Worm (Caenorhabditis elegans): ENCODE results near the gene T05A7.1.

T05A7.1 gene

DNA sequence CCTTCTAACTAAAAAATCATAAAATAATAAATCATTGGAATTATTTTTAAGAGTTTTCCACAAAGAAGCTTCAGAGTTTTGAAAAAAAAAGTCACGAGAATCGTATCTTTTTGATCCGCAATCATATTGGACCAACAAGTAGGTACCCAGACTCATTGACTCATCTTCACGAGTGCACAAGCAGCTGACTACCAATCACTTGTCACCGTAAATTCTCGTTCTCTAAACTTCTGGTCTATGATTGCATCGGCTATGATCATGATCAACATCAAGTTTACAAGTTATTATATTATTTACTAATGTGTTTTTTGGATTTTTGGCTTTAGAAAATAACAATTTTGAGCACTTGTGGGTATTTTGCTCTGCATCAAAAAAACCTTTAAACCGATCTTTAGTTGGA lies 1.8 kb upstream of the T05A7.1 start:
- TF ChIP-seq F23B12.7 (tag; optimal IDR thresholded peaks at IDR 0.05; ENCODE audit: insufficient read depth) = no peak
- no peak for TF ChIP-seq let-607 (tag; optimal IDR thresholded peaks at IDR 0.05)

ce11 chrII:4681391-4681790 lies 3.4 kb downstream of the T05A7.1 start, which contains the start of gene T05A7.7:
Gene T05A7.7, minus strand, starts transcription at chrII:4681491.
- TF ChIP-seq unc-130 (GFP tag; optimal IDR thresholded peaks at IDR 0.05) (no peak), Y67H2A.10 (GFP tag; conservative IDR thresholded peaks at IDR 0.05) (no peak), F55B11.4 (tag; optimal IDR thresholded peaks at IDR 0.05; ENCODE audit: borderline replicate concordance, insufficient read depth) (no peak), hmg-20 (GFP tag; IDR thresholded peaks at IDR 0.05) (no peak), him-1 (tag; optimal IDR thresholded peaks at IDR 0.05) (no peak), efl-1 (GFP tag; optimal IDR thresholded peaks at IDR 0.05) (no peak), lag-1 (GFP tag; IDR thresholded peaks at IDR 0.05) (no peak), tbx-9 (tag; optimal IDR thresholded peaks at IDR 0.05; ENCODE audit: borderline replicate concordance) (no peak), ceh-79 (tag; optimal IDR thresholded peaks at IDR 0.05) (no peak), F52B5.7 (tag; optimal IDR thresholded peaks at IDR 0.05) (no peak)

DNA sequence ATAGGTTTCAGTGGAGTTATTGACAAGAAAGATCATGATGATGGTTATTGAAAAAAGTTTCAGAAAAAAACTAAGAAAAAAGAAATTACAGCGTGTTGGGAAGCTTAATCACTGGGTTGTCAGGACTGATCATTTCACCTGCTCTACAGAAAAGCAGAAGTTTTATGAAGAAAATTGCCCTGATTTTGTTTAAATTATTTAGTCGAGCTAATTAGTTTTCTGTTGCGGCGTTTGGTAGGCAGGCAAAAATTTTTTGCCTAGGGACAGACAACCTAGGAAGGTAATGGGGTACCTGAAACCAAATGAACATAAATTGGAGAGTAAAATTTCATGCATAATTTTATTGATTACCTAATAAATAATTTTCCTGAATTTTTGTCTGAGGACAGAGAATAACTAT lies 5.7 kb downstream of the T05A7.1 start, which contains the start of gene sre-40:
TSS of gene sre-40 (minus strand) at position 101 of the 400 bp plus-strand sequence.
- TF ChIP-seq nfyb-1 (GFP tag; IDR thresholded peaks at IDR 0.05) = no peak
- no peak for TF ChIP-seq snpc-1.1 (tag; optimal IDR thresholded peaks at IDR 0.05; ENCODE audit: insufficient read depth)
- TF ChIP-seq hmg-1.2 (GFP tag; IDR thresholded peaks at IDR 0.05) = no peak
- TF ChIP-seq T26A5.8 (tag; optimal IDR thresholded peaks at IDR 0.05) = no peak
- no peak for TF ChIP-seq ceh-79 (tag; optimal IDR thresholded peaks at IDR 0.05)
- no peak for TF ChIP-seq T07F8.4 (tag; optimal IDR thresholded peaks at IDR 0.05)
- TF ChIP-seq bed-2 (GFP tag; IDR thresholded peaks at IDR 0.05) = no peak
- no peak for TF ChIP-seq unc-130 (GFP tag; optimal IDR thresholded peaks at IDR 0.05)
- no peak for TF ChIP-seq hlh-26 (GFP tag; conservative IDR thresholded peaks at IDR 0.05)
- TF ChIP-seq chd-7 (tag; optimal IDR thresholded peaks at IDR 0.05) = no peak
- TF ChIP-seq Y67H2A.10 (GFP tag; conservative IDR thresholded peaks at IDR 0.05) = no peak
- no peak for TF ChIP-seq nfya-2 (GFP tag; IDR thresholded peaks at IDR 0.05)
- no peak for TF ChIP-seq mes-4 (tag; optimal IDR thresholded peaks at IDR 0.05)
- TF ChIP-seq nhr-80 (tag; optimal IDR thresholded peaks at IDR 0.05) = no peak
- TF ChIP-seq lin-40 (tag; optimal IDR thresholded peaks at IDR 0.05) = no peak
- no peak for TF ChIP-seq F52B5.7 (tag; optimal IDR thresholded peaks at IDR 0.05)
- no peak for TF ChIP-seq lsl-1 (GFP tag; optimal IDR thresholded peaks at IDR 0.05)
- no peak for TF ChIP-seq attf-6 (GFP tag; IDR thresholded peaks at IDR 0.05)

DNA sequence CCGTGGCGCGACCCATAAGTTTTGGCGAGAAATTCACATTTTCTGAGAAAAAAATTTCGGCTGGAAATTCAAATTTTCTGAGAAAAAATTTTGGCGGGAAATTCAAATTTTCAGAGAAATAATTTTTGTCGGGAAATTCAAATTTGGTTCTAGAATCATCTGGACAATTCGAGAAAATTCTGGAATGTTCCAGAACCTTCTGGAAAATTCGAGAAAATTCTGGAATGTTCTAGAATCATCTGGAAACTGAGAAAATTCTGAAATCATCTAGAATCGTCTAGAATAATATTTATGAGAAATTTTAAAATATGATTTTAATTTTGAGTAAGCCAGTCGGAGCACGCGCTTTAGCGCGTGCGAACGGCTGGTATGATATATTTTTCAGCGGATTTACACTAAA lies 6.8 kb downstream of the T05A7.1 start:
- TF ChIP-seq him-1 (tag; optimal IDR thresholded peaks at IDR 0.05) (no peak), hsf-1 (GFP tag; IDR thresholded peaks at IDR 0.05) (peak; percentile 93), rpc-1 (optimal IDR thresholded peaks at IDR 0.05) (peak; percentile 6), rpc-1 (tag; optimal IDR thresholded peaks at IDR 0.05) (no peak), lir-1 (GFP tag; conservative IDR thresholded peaks at IDR 0.05) (no peak), repo-1 (tag; optimal IDR thresholded peaks at IDR 0.05) (no peak), F33H1.4 (GFP tag; IDR thresholded peaks at IDR 0.05) (no peak), nhr-120 (GFP tag; IDR thresholded peaks at IDR 0.05) (no peak), rcor-1 (GFP tag; IDR thresholded peaks at IDR 0.05) (no peak), K11D2.4 (GFP tag; IDR thresholded peaks at IDR 0.05) (no peak)

Measured in whole organism, young adult.